Worm (Caenorhabditis elegans): ENCODE results near the gene C32D5.11.

DNA sequence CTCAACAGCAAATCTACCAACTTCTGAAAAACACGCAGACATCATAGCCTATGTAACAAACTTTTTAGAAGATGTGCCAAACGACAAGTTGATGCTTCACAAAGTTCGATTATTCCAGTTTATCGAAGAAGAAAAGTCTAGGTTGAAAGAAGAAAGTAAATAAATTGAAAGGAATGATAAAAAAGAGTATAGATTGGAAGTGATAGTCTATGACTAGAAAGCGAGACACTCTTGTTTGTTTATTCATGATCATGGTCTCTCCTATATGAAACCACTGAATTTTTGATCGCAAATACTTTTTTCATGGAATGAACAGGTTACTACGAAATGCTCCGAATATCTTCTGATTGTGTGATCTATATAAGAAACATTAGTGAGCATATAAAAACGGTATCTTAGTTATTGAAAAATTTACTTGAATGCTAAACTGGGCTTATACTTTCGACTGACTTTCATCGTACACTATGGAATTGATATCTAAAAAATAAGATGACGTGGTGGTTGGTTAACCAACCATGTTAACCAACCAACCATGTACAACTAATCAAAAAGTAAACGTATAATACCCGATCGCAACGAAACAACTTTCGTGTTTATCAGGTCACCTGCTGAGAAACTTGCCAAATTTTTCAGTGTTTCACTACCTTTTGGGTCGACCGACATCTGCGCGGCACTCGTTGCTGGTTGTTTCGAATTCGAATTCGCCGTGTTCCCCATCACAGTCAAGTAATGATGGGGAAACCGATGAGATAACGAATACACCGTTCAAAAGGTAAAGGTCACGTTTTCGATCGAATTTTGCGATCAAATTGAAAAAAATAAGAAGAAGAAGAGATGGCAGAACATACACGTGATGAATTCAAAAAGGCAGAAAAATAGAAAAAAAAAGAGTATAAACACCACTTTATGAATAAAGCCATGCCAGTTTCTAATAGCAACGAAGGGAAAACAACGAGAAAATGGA, 9.8 kb downstream of the C32D5.11 start, which contains the start of gene C32D5.8:
- TF ChIP-seq aly-2 (tag; optimal IDR thresholded peaks at IDR 0.05) (no peak), nhr-237 (tag; optimal IDR thresholded peaks at IDR 0.05) (no peak), mab-5 (tag; optimal IDR thresholded peaks at IDR 0.05) (no peak), zag-1 (tag; optimal IDR thresholded peaks at IDR 0.05) (no peak), nhr-6 (tag; optimal IDR thresholded peaks at IDR 0.05) (no peak)
